Worm (Caenorhabditis elegans) whole organism, L4/young adult: ENCODE data around the gene fbxb-83.

Experiments
- dao-5 ChIP-seq: sonication (generic microtip); optimal IDR thresholded peaks from 2 replicates; lab custom pipeline; 2016; ENCODE audit warnings: missing genotype, missing genetic modification characterization, moderate library complexity, missing compliant biosample characterization
- him-1 ChIP-seq: sonication (generic microtip); optimal IDR thresholded peaks from 2 replicates; lab custom pipeline; 2016; ENCODE audit warnings: missing genotype, missing genetic modification reagents, missing genetic modification characterization, missing compliant biosample characterization

ce11 chrIII:156645-157044 is 11.6 kb upstream of the fbxb-83 start, which contains the start of the genes zig-13 and ver-1:
- TF ChIP-seq him-1 (tag; lab: Kevin White, UChicago) (no peak), dao-5 (tag; lab: Kevin White, UChicago) (no peak)
